Worm (Caenorhabditis elegans) whole organism, L2 larva: Measurements from ENCODE around the gene tbx-34.

Source experiments
- F13H6.1 ChIP-seq: sonication (generic microtip); optimal IDR thresholded peaks from 2 replicates; lab custom pipeline; 2016; ENCODE audit warnings: missing genetic modification characterization, missing compliant biosample characterization
- R02D3.7 ChIP-seq: fragments of 150-350 bp; optimal IDR thresholded peaks from 2 replicates; lab custom pipeline; 2014; ENCODE audit warnings: missing biosample characterization, missing genetic modification characterization
- ama-1 ChIP-seq: fragments of 150-350 bp; optimal IDR thresholded peaks from 2 replicates; lab custom pipeline; 2018; ENCODE audit warnings: inconsistent platforms
- dmd-4 ChIP-seq: sonication (generic microtip); optimal IDR thresholded peaks from 2 replicates; lab custom pipeline; 2017; ENCODE audit warnings: missing biosample characterization, missing genetic modification characterization
- fos-1 ChIP-seq: fragments of 150-350 bp; optimal IDR thresholded peaks from 2 replicates; lab custom pipeline; 2014; ENCODE audit warnings: missing biosample characterization, missing genetic modification characterization
- lin-39 ChIP-seq: fragments of 150-350 bp; optimal IDR thresholded peaks from 2 replicates; lab custom pipeline; 2014; ENCODE audit warnings: missing biosample characterization, missing genetic modification reagents, missing genetic modification characterization
- mdl-1 ChIP-seq, 2 experiments: fragments of 150-350 bp in 1 of 2; sonication (generic microtip) in 1 of 2; optimal IDR thresholded peaks; 2 replicates each; lab custom pipeline; 2017; ENCODE audit warnings: missing biosample characterization in 2 of 2, missing genetic modification characterization in 2 of 2
- nhr-11 ChIP-seq: fragments of 150-350 bp; optimal IDR thresholded peaks from 2 replicates; lab custom pipeline; 2014; ENCODE audit warnings: missing biosample characterization, missing genetic modification characterization
- nhr-12 ChIP-seq: fragments of 150-350 bp; optimal IDR thresholded peaks from 2 replicates; lab custom pipeline; 2014; ENCODE audit warnings: missing biosample characterization, missing genetic modification characterization
- nhr-25 ChIP-seq: fragments of 150-350 bp; sonication (generic microtip); optimal IDR thresholded peaks from 3 replicates; lab custom pipeline; 2014; ENCODE audit warnings: missing biosample characterization, missing genetic modification characterization
- sma-9 ChIP-seq, 2 experiments: fragments of 150-350 bp in 1 of 2; sonication (generic microtip) in 1 of 2; optimal IDR thresholded peaks; 2 replicates each; lab custom pipeline; 2014 to 2016; ENCODE audit warnings: missing genetic modification characterization in 2 of 2, mild to moderate bottlenecking in 1 of 2, missing biosample characterization in 1 of 2, missing compliant biosample characterization in 1 of 2, missing genetic modification reagents in 1 of 2, moderate library complexity in 1 of 2
- ztf-11 ChIP-seq: sonication (generic microtip); optimal IDR thresholded peaks from 2 replicates; lab custom pipeline; 2017; ENCODE audit warnings: missing biosample characterization, missing genetic modification characterization

DNA sequence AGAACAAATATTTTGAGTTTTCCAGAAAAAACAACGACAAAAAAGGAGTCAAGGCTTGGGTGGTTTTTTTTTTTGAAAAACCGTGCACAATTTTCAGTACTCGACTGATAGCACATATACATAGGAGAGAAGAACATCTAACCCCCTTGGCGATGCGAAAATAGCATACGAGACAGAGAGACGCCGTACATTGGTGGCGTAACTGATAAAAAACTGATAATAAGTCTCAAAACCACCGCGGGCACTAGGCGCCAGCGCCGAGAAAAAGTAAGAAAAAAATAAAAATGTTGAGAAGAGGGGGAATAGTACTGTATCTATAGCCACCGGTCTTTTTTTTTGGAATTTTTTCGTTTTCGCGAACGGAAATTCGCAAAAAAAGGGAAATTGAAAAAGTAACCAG is 22.5 kb downstream of the tbx-34 start:
- no peak for TF ChIP-seq F13H6.1 (tag; lab: Kevin White, UChicago)
- no peak for TF ChIP-seq mdl-1 (tag; optimal IDR thresholded peaks at IDR 0.05; lab: Kevin White, UChicago)
- TF ChIP-seq fos-1 (tag; lab: Kevin White, UChicago), result no peak
- TF ChIP-seq nhr-25 (tag; lab: Kevin White, UChicago), result no peak
- no peak for TF ChIP-seq ztf-11 (tag; lab: Kevin White, UChicago)
- peak; percentile 12 for TF ChIP-seq sma-9 (GFP tag; optimal IDR thresholded peaks at IDR 0.05; lab: Kevin White, UChicago)
- TF ChIP-seq sma-9 (tag; optimal IDR thresholded peaks at IDR 0.05; lab: Kevin White, UChicago), result no peak
- TF ChIP-seq ama-1 (lab: Kevin White, UChicago), result no peak
- TF ChIP-seq lin-39 (tag; lab: Kevin White, UChicago), result no peak
- TF ChIP-seq nhr-11 (tag; lab: Kevin White, UChicago), result no peak
- TF ChIP-seq nhr-12 (tag; lab: Kevin White, UChicago), result no peak
- no peak for TF ChIP-seq dmd-4
- TF ChIP-seq R02D3.7 (tag; lab: Kevin White, UChicago), result no peak
